Worm (Caenorhabditis elegans) whole organism, midembryonic: ENCODE data around the gene srh-215.

Experiments used
- T22C8.4 ChIP-seq: fragments of 200-800 bp; sonication (Bioruptor generic); IDR thresholded peaks from 2 replicates; pipeline ENCODE4 v1.3.6; 2022; ENCODE audit warnings: missing genetic modification characterization, missing compliant biosample characterization
- cog-1 ChIP-seq: sonication (generic microtip); optimal IDR thresholded peaks from 2 replicates; lab custom pipeline; 2016; ENCODE audit warnings: missing genetic modification characterization, missing compliant biosample characterization
- flt-1 ChIP-seq: fragments of 200-800 bp; sonication (Bioruptor generic); IDR thresholded peaks from 2 replicates; pipeline ENCODE4 v1.3.6; 2022; ENCODE audit warnings: missing genetic modification characterization, missing compliant biosample characterization
- klf-2 ChIP-seq: fragments of 200-800 bp; sonication (Bioruptor generic); conservative IDR thresholded peaks from 2 replicates; pipeline ENCODE4 v1.3.6; 2022; ENCODE audit warnings: missing genetic modification reagents, missing genetic modification characterization, missing compliant biosample characterization
- med-1 ChIP-seq: sonication (generic microtip); optimal IDR thresholded peaks from 2 replicates; lab custom pipeline; 2017; ENCODE audit warnings: missing genetic modification characterization, mild to moderate bottlenecking, missing compliant biosample characterization, antibody characterized with exemption, missing genetic modification reagents; ENCODE audit not compliant: insufficient read depth
- ref-1 ChIP-seq: fragments of 200-800 bp; sonication (Bioruptor generic); conservative IDR thresholded peaks from 2 replicates; pipeline ENCODE4 v1.3.6; 2022; ENCODE audit warnings: missing genetic modification reagents, missing genetic modification characterization, missing compliant biosample characterization
- tab-1 ChIP-seq: fragments of 200-800 bp; sonication (Bioruptor generic); IDR thresholded peaks from 2 replicates; pipeline ENCODE4 v1.3.6; 2022; ENCODE audit warnings: missing genetic modification characterization, missing compliant biosample characterization
- ztf-23 ChIP-seq: fragments of 200-800 bp; sonication (Bioruptor generic); IDR thresholded peaks from 2 replicates; pipeline ENCODE4 v1.3.6; 2022; ENCODE audit warnings: missing genetic modification reagents, missing genetic modification characterization, missing compliant biosample characterization
- ztf-29 ChIP-seq: fragments of 200-800 bp; sonication (Bioruptor generic); IDR thresholded peaks from 2 replicates; pipeline ENCODE4 v1.3.6; 2022; ENCODE audit warnings: missing genetic modification reagents, missing genetic modification characterization, missing compliant biosample characterization

DNA sequence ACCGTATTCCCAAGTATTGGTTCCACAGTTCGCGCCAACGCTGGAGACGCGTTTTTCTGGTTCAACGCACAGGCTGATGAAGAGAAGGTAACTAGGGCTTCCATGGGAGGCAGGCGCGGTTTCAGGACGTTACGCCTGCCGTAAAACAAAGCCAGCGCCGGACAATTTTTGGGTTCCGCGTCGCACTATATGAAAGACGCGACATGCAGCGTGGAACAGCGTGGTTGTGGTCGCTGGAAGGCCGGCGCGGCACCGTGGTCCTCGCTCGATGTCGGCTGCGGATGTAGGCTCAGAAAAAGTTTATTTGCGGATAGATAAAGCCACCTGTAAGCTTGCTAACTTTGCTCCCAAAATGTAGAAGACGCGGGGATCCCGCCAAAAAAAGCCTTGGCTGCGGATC lies 6.6 kb upstream of the srh-215 start:
- TF ChIP-seq ref-1 (GFP tag; lab: Robert Waterston, UW) (no peak), ztf-29 (GFP tag; lab: Robert Waterston, UW) (no peak), flt-1 (GFP tag; lab: Robert Waterston, UW) (no peak), ztf-23 (GFP tag; lab: Robert Waterston, UW) (no peak), tab-1 (GFP tag; lab: Robert Waterston, UW) (no peak), T22C8.4 (GFP tag; lab: Robert Waterston, UW) (no peak), cog-1 (tag; lab: Kevin White, UChicago) (no peak), med-1 (GFP tag; lab: Kevin White, UChicago) (no peak), klf-2 (GFP tag; lab: Robert Waterston, UW) (no peak)
